Worm (Caenorhabditis elegans) whole organism, L4/young adult: ENCODE measurements around the gene hcp-3.

Experiments used
- W03F9.2 ChIP-seq: fragments of 150-350 bp; optimal IDR thresholded peaks from 2 replicates; lab custom pipeline; 2014; ENCODE audit warnings: missing biosample characterization, missing genetic modification characterization
- dao-5 ChIP-seq: sonication (generic microtip); optimal IDR thresholded peaks from 2 replicates; lab custom pipeline; 2016; ENCODE audit warnings: missing genotype, missing genetic modification characterization, moderate library complexity, missing compliant biosample characterization
- him-1 ChIP-seq: sonication (generic microtip); optimal IDR thresholded peaks from 2 replicates; lab custom pipeline; 2016; ENCODE audit warnings: missing genotype, missing genetic modification reagents, missing genetic modification characterization, missing compliant biosample characterization

hcp-3 gene

ce11 chrIII:9639281-9640050 lies 23.2 kb upstream of the hcp-3 start:
- no peak for TF ChIP-seq him-1 (tag; lab: Kevin White, UChicago)
- no peak for TF ChIP-seq dao-5
- no peak for TF ChIP-seq W03F9.2 (tag; lab: Kevin White, UChicago)

- TF ChIP-seq dao-5, result no peak
- no peak for TF ChIP-seq him-1 (tag; lab: Kevin White, UChicago)
- TF ChIP-seq W03F9.2 (tag; lab: Kevin White, UChicago), result no peak
These were observed 22.0 kb upstream of the hcp-3 start for ce11 chrIII:9638159-9638754.

- TF ChIP-seq dao-5 (no peak), W03F9.2 (tag; lab: Kevin White, UChicago) (no peak), him-1 (tag; lab: Kevin White, UChicago) (no peak)
These were observed 20.7 kb upstream of the hcp-3 start, which contains the start of gene gei-13 for ce11 chrIII:9637016-9637415. TSS of gene gei-13 (minus strand) at chrIII:9637116.

ce11 chrIII:9631117-9631655 lies 14.9 kb upstream of the hcp-3 start, which contains the start of gene ubc-7:
TSS of gene ubc-7 (minus strand) at chrIII:9631167.
- no peak for TF ChIP-seq dao-5
- TF ChIP-seq W03F9.2 (tag; lab: Kevin White, UChicago), result peak; percentile 79

- TF ChIP-seq W03F9.2 (tag; lab: Kevin White, UChicago) (peak; percentile 74), him-1 (tag; lab: Kevin White, UChicago) (no peak)
These were observed 13.6 kb upstream of the hcp-3 start, which contains the start of gene rpac-19 for ce11 chrIII:9629855-9630254. TSS of gene rpac-19 (minus strand) at chrIII:9629885.

ce11 chrIII:9629054-9629453 lies 12.8 kb upstream of the hcp-3 start, which contains the start of gene tbg-1:
TSS of gene tbg-1 (minus strand) at chrIII:9629154.
- TF ChIP-seq him-1 (tag; lab: Kevin White, UChicago) (no peak), dao-5 (no peak), W03F9.2 (tag; lab: Kevin White, UChicago) (no peak)

- TF ChIP-seq dao-5, result no peak
- TF ChIP-seq W03F9.2 (tag; lab: Kevin White, UChicago), result no peak
- no peak for TF ChIP-seq him-1 (tag; lab: Kevin White, UChicago)
These were observed 10.3 kb upstream of the hcp-3 start for ce11 chrIII:9626602-9627001.

ce11 chrIII:9623460-9623859 lies 7.2 kb upstream of the hcp-3 start:
- no peak for TF ChIP-seq dao-5
- no peak for TF ChIP-seq him-1 (tag; lab: Kevin White, UChicago)
- TF ChIP-seq W03F9.2 (tag; lab: Kevin White, UChicago), result no peak

- TF ChIP-seq him-1 (tag; lab: Kevin White, UChicago) (no peak), dao-5 (no peak), W03F9.2 (tag; lab: Kevin White, UChicago) (no peak)
These were observed 5.7 kb upstream of the hcp-3 start for ce11 chrIII:9621840-9622525.

- TF ChIP-seq him-1 (tag; lab: Kevin White, UChicago) (no peak), dao-5 (no peak)
These were observed 3.9 kb upstream of the hcp-3 start for ce11 chrIII:9620148-9620547.

- TF ChIP-seq dao-5 (peak; percentile 37), him-1 (tag; lab: Kevin White, UChicago) (peak; percentile 89), W03F9.2 (tag; lab: Kevin White, UChicago) (peak; percentile 86)
These were observed 3.0 kb upstream of the hcp-3 start, which contains the start of gene hlh-11 for ce11 chrIII:9619079-9619761. TSS of gene hlh-11 (plus strand) at chrIII:9619711.

- no peak for TF ChIP-seq W03F9.2 (tag; lab: Kevin White, UChicago)
- no peak for TF ChIP-seq him-1 (tag; lab: Kevin White, UChicago)
These were observed 1.5 kb upstream of the hcp-3 start for ce11 chrIII:9617599-9618262.

- no peak for TF ChIP-seq him-1 (tag; lab: Kevin White, UChicago)
- TF ChIP-seq W03F9.2 (tag; lab: Kevin White, UChicago), result peak; percentile 61
These were observed 663 bp upstream of the hcp-3 start for ce11 chrIII:9616933-9617332.
